Worm (Caenorhabditis elegans): ENCODE measurements around the gene K09A11.1.

K09A11.1 gene

ce11 chrX:13249102-13249501, 13.2 kb upstream of the K09A11.1 start:
- no peak for TF ChIP-seq ceh-9 (tag; optimal IDR thresholded peaks at IDR 0.05)
- TF ChIP-seq ceh-2 (tag; optimal IDR thresholded peaks at IDR 0.05) = no peak
- no peak for TF ChIP-seq fkh-10 (GFP tag; optimal IDR thresholded peaks at IDR 0.05)
- no peak for TF ChIP-seq pax-1 (tag; optimal IDR thresholded peaks at IDR 0.05)
- no peak for TF ChIP-seq gmeb-2 (tag; optimal IDR thresholded peaks at IDR 0.05)
- TF ChIP-seq hlh-13 (GFP tag; optimal IDR thresholded peaks at IDR 0.05) = no peak
- no peak for TF ChIP-seq unc-86 (tag; optimal IDR thresholded peaks at IDR 0.05)
- no peak for TF ChIP-seq pqm-1 (tag; optimal IDR thresholded peaks at IDR 0.05)
- TF ChIP-seq unc-55 (GFP tag; optimal IDR thresholded peaks at IDR 0.05) = no peak
- no peak for TF ChIP-seq fax-1 (tag; optimal IDR thresholded peaks at IDR 0.05)
- TF ChIP-seq ceh-45 (GFP tag; IDR thresholded peaks at IDR 0.05) = no peak
- no peak for TF ChIP-seq Y22D7AL.16 (tag; optimal IDR thresholded peaks at IDR 0.05)
- no peak for TF ChIP-seq tbx-2 (tag; optimal IDR thresholded peaks at IDR 0.05)
- no peak for TF ChIP-seq ceh-22 (tag; optimal IDR thresholded peaks at IDR 0.05)

ce11 chrX:13250163-13250562, 12.1 kb upstream of the K09A11.1 start:
- no peak for TF ChIP-seq pax-1 (tag; optimal IDR thresholded peaks at IDR 0.05)
- TF ChIP-seq elt-2 (tag; optimal IDR thresholded peaks at IDR 0.05) = no peak
- no peak for TF ChIP-seq ceh-31 (tag; optimal IDR thresholded peaks at IDR 0.05)

ce11 chrX:13251354-13251843, 10.9 kb upstream of the K09A11.1 start:
- peak; percentile 9 for TF ChIP-seq F13H6.1 (tag; optimal IDR thresholded peaks at IDR 0.05)
- no peak for TF ChIP-seq mec-3 (tag; optimal IDR thresholded peaks at IDR 0.05; ENCODE audit: borderline replicate concordance)
- peak; percentile 70 for TF ChIP-seq nfya-1 (tag; optimal IDR thresholded peaks at IDR 0.05)
- no peak for TF ChIP-seq elt-4 (tag; optimal IDR thresholded peaks at IDR 0.05)
- no peak for TF ChIP-seq ceh-45 (GFP tag; IDR thresholded peaks at IDR 0.05)
- TF ChIP-seq tbx-7 (tag; optimal IDR thresholded peaks at IDR 0.05) = no peak
- TF ChIP-seq lin-11 (tag; optimal IDR thresholded peaks at IDR 0.05) = no peak
- TF ChIP-seq Y22D7AL.16 (tag; optimal IDR thresholded peaks at IDR 0.05) = no peak
- TF ChIP-seq nhr-11 (tag; optimal IDR thresholded peaks at IDR 0.05) = no peak
- TF ChIP-seq fkh-6 (tag; optimal IDR thresholded peaks at IDR 0.05) = peak; percentile 13
- no peak for TF ChIP-seq C08G9.2 (tag; optimal IDR thresholded peaks at IDR 0.05)
- TF ChIP-seq ttx-3 (tag; optimal IDR thresholded peaks at IDR 0.05) = no peak
- no peak for TF ChIP-seq ceh-22 (tag; optimal IDR thresholded peaks at IDR 0.05)
- TF ChIP-seq dmd-4 (tag; optimal IDR thresholded peaks at IDR 0.05; ENCODE audit: borderline replicate concordance) = peak; percentile 29
- TF ChIP-seq C38D4.7 (GFP tag; optimal IDR thresholded peaks at IDR 0.05) = no peak
- TF ChIP-seq nhr-232 (tag; optimal IDR thresholded peaks at IDR 0.05) = no peak
- peak; percentile 41 for TF ChIP-seq unc-42 (tag; optimal IDR thresholded peaks at IDR 0.05)
- peak; percentile 94 for TF ChIP-seq hlh-30 (tag; optimal IDR thresholded peaks at IDR 0.05; ENCODE audit: insufficient read depth)
- TF ChIP-seq elt-2 (tag; optimal IDR thresholded peaks at IDR 0.05) = no peak
- no peak for TF ChIP-seq gmeb-2 (tag; optimal IDR thresholded peaks at IDR 0.05)
- TF ChIP-seq pat-9 (tag; optimal IDR thresholded peaks at IDR 0.05) = no peak
- TF ChIP-seq ztf-16 (tag; optimal IDR thresholded peaks at IDR 0.05) = no peak
- peak; percentile 12 for TF ChIP-seq ref-2 (tag; optimal IDR thresholded peaks at IDR 0.05)
- no peak for TF ChIP-seq ceh-14 (tag; optimal IDR thresholded peaks at IDR 0.05)
- no peak for TF ChIP-seq ceh-9 (tag; optimal IDR thresholded peaks at IDR 0.05)
- TF ChIP-seq T23F11.4 (GFP tag; optimal IDR thresholded peaks at IDR 0.05) = no peak
- TF ChIP-seq ama-1 (optimal IDR thresholded peaks at IDR 0.05) = no peak
- no peak for TF ChIP-seq sox-2 (GFP tag; IDR thresholded peaks at IDR 0.05)
- TF ChIP-seq syd-9 (tag; optimal IDR thresholded peaks at IDR 0.05) = no peak
- TF ChIP-seq dve-1 (tag; optimal IDR thresholded peaks at IDR 0.05) = peak; percentile 10
- no peak for TF ChIP-seq eyg-1 (tag; optimal IDR thresholded peaks at IDR 0.05)
- no peak for TF ChIP-seq pha-4 (tag; optimal IDR thresholded peaks at IDR 0.05)
- peak; percentile 88 for TF ChIP-seq ceh-31 (tag; optimal IDR thresholded peaks at IDR 0.05)
- peak; percentile 56 for TF ChIP-seq sdc-2 (tag; optimal IDR thresholded peaks at IDR 0.05)
- no peak for TF ChIP-seq odd-2 (tag; optimal IDR thresholded peaks at IDR 0.05)
- TF ChIP-seq ahr-1 (tag; optimal IDR thresholded peaks at IDR 0.05) = no peak
- TF ChIP-seq ceh-6 (GFP tag; optimal IDR thresholded peaks at IDR 0.05) = no peak
- no peak for TF ChIP-seq unc-86 (tag; optimal IDR thresholded peaks at IDR 0.05)
- no peak for TF ChIP-seq sox-4 (tag; optimal IDR thresholded peaks at IDR 0.05)
- peak; percentile 7 for TF ChIP-seq ets-4 (tag; optimal IDR thresholded peaks at IDR 0.05)
- TF ChIP-seq hlh-8 (tag; optimal IDR thresholded peaks at IDR 0.05) = no peak

Data from whole organism, late embryonic.